Worm (Caenorhabditis elegans): ENCODE data around the gene C35B1.9.

C35B1.9 gene

ce11 chrIV:4112387-4112786 is 31.6 kb upstream of the C35B1.9 start, which contains the start of gene F49F1.14:
F49F1.14 (minus strand) TSS chrIV:4112487.
- TF ChIP-seq aly-1 (tag; optimal IDR thresholded peaks at IDR 0.05) (no peak), ceh-36 (tag; optimal IDR thresholded peaks at IDR 0.05) (no peak), scrt-1 (GFP tag; IDR thresholded peaks at IDR 0.05) (no peak), B0310.2 (tag; optimal IDR thresholded peaks at IDR 0.05) (no peak), sea-1 (GFP tag; conservative IDR thresholded peaks at IDR 0.05) (no peak), F13C5.2 (tag; optimal IDR thresholded peaks at IDR 0.05) (no peak)

- no peak for TF ChIP-seq B0310.2 (tag; optimal IDR thresholded peaks at IDR 0.05)
- no peak for TF ChIP-seq hmbx-1 (tag; optimal IDR thresholded peaks at IDR 0.05)
- no peak for TF ChIP-seq aly-1 (tag; optimal IDR thresholded peaks at IDR 0.05)
- TF ChIP-seq scrt-1 (GFP tag; IDR thresholded peaks at IDR 0.05): no peak
- no peak for TF ChIP-seq sea-1 (GFP tag; conservative IDR thresholded peaks at IDR 0.05)
- no peak for TF ChIP-seq F13C5.2 (tag; optimal IDR thresholded peaks at IDR 0.05)
- no peak for TF ChIP-seq tra-4 (tag; optimal IDR thresholded peaks at IDR 0.05)
- TF ChIP-seq pes-1 (GFP tag; IDR thresholded peaks at IDR 0.05): no peak
- TF ChIP-seq ets-7 (tag; optimal IDR thresholded peaks at IDR 0.05): no peak
- no peak for TF ChIP-seq ama-1 (optimal IDR thresholded peaks at IDR 0.05)
- no peak for TF ChIP-seq tbx-11 (GFP tag; IDR thresholded peaks at IDR 0.05)
- TF ChIP-seq tbx-37 (GFP tag; conservative IDR thresholded peaks at IDR 0.05): no peak
- no peak for TF ChIP-seq hmg-4 (GFP tag; optimal IDR thresholded peaks at IDR 0.05)
- no peak for TF ChIP-seq hnd-1 (tag; optimal IDR thresholded peaks at IDR 0.05)
- no peak for TF ChIP-seq flt-1 (GFP tag; IDR thresholded peaks at IDR 0.05)
- TF ChIP-seq ceh-36 (tag; optimal IDR thresholded peaks at IDR 0.05): no peak
- no peak for TF ChIP-seq ceh-13 (GFP tag; optimal IDR thresholded peaks at IDR 0.05)
Observed at ce11 chrIV:4108767-4109166, 28.0 kb upstream of the C35B1.9 start, which contains the start of gene C35B1.7. C35B1.7 (plus strand) TSS chrIV:4109067.

ce11 chrIV:4102720-4103119 is 22.0 kb upstream of the C35B1.9 start, which contains the start of gene ubc-1:
ubc-1 (plus strand) TSS chrIV:4103020.
- no peak for TF ChIP-seq hnd-1 (tag; optimal IDR thresholded peaks at IDR 0.05)
- TF ChIP-seq scrt-1 (GFP tag; IDR thresholded peaks at IDR 0.05): no peak
- no peak for TF ChIP-seq pes-1 (GFP tag; IDR thresholded peaks at IDR 0.05)
- no peak for TF ChIP-seq tra-4 (tag; optimal IDR thresholded peaks at IDR 0.05)
- TF ChIP-seq aly-1 (tag; optimal IDR thresholded peaks at IDR 0.05): no peak
- no peak for TF ChIP-seq F13C5.2 (tag; optimal IDR thresholded peaks at IDR 0.05)
- TF ChIP-seq hmbx-1 (tag; optimal IDR thresholded peaks at IDR 0.05): no peak
- no peak for TF ChIP-seq flt-1 (GFP tag; IDR thresholded peaks at IDR 0.05)
- no peak for TF ChIP-seq ets-7 (tag; optimal IDR thresholded peaks at IDR 0.05)
- no peak for TF ChIP-seq sea-1 (GFP tag; conservative IDR thresholded peaks at IDR 0.05)
- no peak for TF ChIP-seq B0310.2 (tag; optimal IDR thresholded peaks at IDR 0.05)
- no peak for TF ChIP-seq ceh-36 (tag; optimal IDR thresholded peaks at IDR 0.05)
- no peak for TF ChIP-seq ceh-13 (GFP tag; optimal IDR thresholded peaks at IDR 0.05)
- TF ChIP-seq tbx-37 (GFP tag; conservative IDR thresholded peaks at IDR 0.05): no peak
- no peak for TF ChIP-seq hmg-4 (GFP tag; optimal IDR thresholded peaks at IDR 0.05)
- no peak for TF ChIP-seq tbx-11 (GFP tag; IDR thresholded peaks at IDR 0.05)
- TF ChIP-seq ama-1 (optimal IDR thresholded peaks at IDR 0.05): no peak

ce11 chrIV:4099773-4100172 is 19.0 kb upstream of the C35B1.9 start:
- TF ChIP-seq hmbx-1 (tag; optimal IDR thresholded peaks at IDR 0.05) (no peak), sea-1 (GFP tag; conservative IDR thresholded peaks at IDR 0.05) (no peak), hnd-1 (tag; optimal IDR thresholded peaks at IDR 0.05) (no peak), tbx-11 (GFP tag; IDR thresholded peaks at IDR 0.05) (no peak), hmg-4 (GFP tag; optimal IDR thresholded peaks at IDR 0.05) (no peak), F13C5.2 (tag; optimal IDR thresholded peaks at IDR 0.05) (no peak)

- no peak for TF ChIP-seq hnd-1 (tag; optimal IDR thresholded peaks at IDR 0.05)
- TF ChIP-seq ceh-36 (tag; optimal IDR thresholded peaks at IDR 0.05): no peak
- no peak for TF ChIP-seq pes-1 (GFP tag; IDR thresholded peaks at IDR 0.05)
- TF ChIP-seq tbx-11 (GFP tag; IDR thresholded peaks at IDR 0.05): no peak
- TF ChIP-seq scrt-1 (GFP tag; IDR thresholded peaks at IDR 0.05): no peak
- no peak for TF ChIP-seq hmbx-1 (tag; optimal IDR thresholded peaks at IDR 0.05)
- no peak for TF ChIP-seq B0310.2 (tag; optimal IDR thresholded peaks at IDR 0.05)
- TF ChIP-seq aly-1 (tag; optimal IDR thresholded peaks at IDR 0.05): no peak
- TF ChIP-seq ceh-13 (GFP tag; optimal IDR thresholded peaks at IDR 0.05): no peak
- TF ChIP-seq ama-1 (optimal IDR thresholded peaks at IDR 0.05): no peak
- TF ChIP-seq F13C5.2 (tag; optimal IDR thresholded peaks at IDR 0.05): no peak
- no peak for TF ChIP-seq hmg-4 (GFP tag; optimal IDR thresholded peaks at IDR 0.05)
- TF ChIP-seq ets-7 (tag; optimal IDR thresholded peaks at IDR 0.05): no peak
- no peak for TF ChIP-seq tra-4 (tag; optimal IDR thresholded peaks at IDR 0.05)
- TF ChIP-seq flt-1 (GFP tag; IDR thresholded peaks at IDR 0.05): no peak
- no peak for TF ChIP-seq sea-1 (GFP tag; conservative IDR thresholded peaks at IDR 0.05)
Observed at ce11 chrIV:4096940-4097339, 16.2 kb upstream of the C35B1.9 start.

ce11 chrIV:4094364-4094763 is 13.6 kb upstream of the C35B1.9 start:
- no peak for TF ChIP-seq pes-1 (GFP tag; IDR thresholded peaks at IDR 0.05)
- TF ChIP-seq sea-1 (GFP tag; conservative IDR thresholded peaks at IDR 0.05): no peak
- TF ChIP-seq hmg-4 (GFP tag; optimal IDR thresholded peaks at IDR 0.05): no peak
- TF ChIP-seq ceh-36 (tag; optimal IDR thresholded peaks at IDR 0.05): no peak
- no peak for TF ChIP-seq scrt-1 (GFP tag; IDR thresholded peaks at IDR 0.05)
- TF ChIP-seq hnd-1 (tag; optimal IDR thresholded peaks at IDR 0.05): no peak

ce11 chrIV:4093087-4093486 is 12.3 kb upstream of the C35B1.9 start:
- TF ChIP-seq hmbx-1 (tag; optimal IDR thresholded peaks at IDR 0.05): no peak
- no peak for TF ChIP-seq ets-7 (tag; optimal IDR thresholded peaks at IDR 0.05)
- no peak for TF ChIP-seq tbx-11 (GFP tag; IDR thresholded peaks at IDR 0.05)
- no peak for TF ChIP-seq sea-1 (GFP tag; conservative IDR thresholded peaks at IDR 0.05)
- no peak for TF ChIP-seq ceh-13 (GFP tag; optimal IDR thresholded peaks at IDR 0.05)
- no peak for TF ChIP-seq hmg-4 (GFP tag; optimal IDR thresholded peaks at IDR 0.05)
- no peak for TF ChIP-seq aly-1 (tag; optimal IDR thresholded peaks at IDR 0.05)
- TF ChIP-seq pes-1 (GFP tag; IDR thresholded peaks at IDR 0.05): no peak
- no peak for TF ChIP-seq tbx-37 (GFP tag; conservative IDR thresholded peaks at IDR 0.05)

ce11 chrIV:4085787-4086262 is 5.1 kb upstream of the C35B1.9 start, which contains the start of gene C35B1.2:
C35B1.2 (plus strand) TSS chrIV:4086212.
- TF ChIP-seq aly-1 (tag; optimal IDR thresholded peaks at IDR 0.05) (no peak), flt-1 (GFP tag; IDR thresholded peaks at IDR 0.05) (no peak), sea-1 (GFP tag; conservative IDR thresholded peaks at IDR 0.05) (no peak), pes-1 (GFP tag; IDR thresholded peaks at IDR 0.05) (no peak), ets-7 (tag; optimal IDR thresholded peaks at IDR 0.05) (no peak), hnd-1 (tag; optimal IDR thresholded peaks at IDR 0.05) (no peak), tbx-11 (GFP tag; IDR thresholded peaks at IDR 0.05) (no peak), F13C5.2 (tag; optimal IDR thresholded peaks at IDR 0.05) (no peak), ceh-36 (tag; optimal IDR thresholded peaks at IDR 0.05) (no peak), scrt-1 (GFP tag; IDR thresholded peaks at IDR 0.05) (no peak), hmbx-1 (tag; optimal IDR thresholded peaks at IDR 0.05) (no peak)

All from whole organism, early embryonic.